Worm (Caenorhabditis elegans): ENCODE data around the gene adm-4.

DNA sequence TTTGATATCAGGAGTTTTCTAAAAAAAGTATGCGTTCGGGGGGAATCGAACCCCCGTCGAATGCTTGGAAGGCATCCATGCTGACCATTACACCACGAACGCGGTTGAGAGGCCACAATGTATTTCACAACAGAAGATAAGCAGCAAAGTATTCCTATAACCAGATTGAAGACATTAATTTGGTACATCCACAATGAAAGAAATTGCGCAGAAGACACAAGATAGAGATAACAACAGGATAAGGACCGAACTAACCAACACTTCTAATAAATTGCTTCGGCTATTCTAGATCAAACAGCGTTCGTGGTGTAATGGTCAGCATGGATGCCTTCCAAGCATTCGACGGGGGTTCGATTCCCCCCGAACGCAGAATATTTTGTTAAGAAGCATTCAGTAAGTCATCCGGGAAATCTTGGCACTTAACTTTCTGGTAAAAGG lies 3.8 kb downstream of the adm-4 start:
- no peak for TF ChIP-seq ets-4 (tag; optimal IDR thresholded peaks at IDR 0.05)
- TF ChIP-seq ama-1 (optimal IDR thresholded peaks at IDR 0.05), result no peak
- no peak for TF ChIP-seq unc-55 (GFP tag; optimal IDR thresholded peaks at IDR 0.05)
- TF ChIP-seq ceh-22 (tag; optimal IDR thresholded peaks at IDR 0.05), result no peak
- TF ChIP-seq ceh-24 (tag; optimal IDR thresholded peaks at IDR 0.05), result no peak
- peak; percentile 16 for TF ChIP-seq ceh-19 (GFP tag; optimal IDR thresholded peaks at IDR 0.05)
- peak; percentile 45 for TF ChIP-seq K02D7.2 (tag; optimal IDR thresholded peaks at IDR 0.05)
- no peak for TF ChIP-seq dve-1 (tag; optimal IDR thresholded peaks at IDR 0.05)

Data from whole organism, late embryonic.